Fruit fly (Drosophila melanogaster): Measurements from ENCODE around the gene Pif1A.

DNA sequence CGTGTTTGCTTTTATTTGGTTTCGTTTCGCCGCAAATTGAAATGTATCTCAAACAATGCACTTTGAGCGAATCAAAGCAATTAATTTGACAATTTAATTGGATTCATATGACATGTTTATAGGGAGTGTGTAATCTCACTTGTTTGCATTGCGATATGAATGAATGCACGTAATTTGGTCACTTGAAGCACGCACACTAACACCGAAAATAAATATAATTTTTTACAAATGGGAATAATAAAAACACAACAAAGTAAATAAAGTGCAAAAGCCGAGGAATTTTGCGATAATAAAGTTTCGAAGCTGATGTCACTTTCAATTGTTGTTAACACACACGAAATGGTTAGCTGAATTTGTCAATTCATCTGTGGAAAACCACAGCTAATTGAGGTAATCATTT lies 44.0 kb upstream of the Pif1A start:
- TF ChIP-seq tj (GFP tag; optimal IDR thresholded peaks at IDR 0.05), result no peak
- TF ChIP-seq Hr96 (GFP tag; optimal IDR thresholded peaks at IDR 0.05), result no peak
- no peak for TF ChIP-seq toe (GFP tag; optimal IDR thresholded peaks at IDR 0.05)
- no peak for TF ChIP-seq ovo (GFP tag; optimal IDR thresholded peaks at IDR 0.05)
- no peak for TF ChIP-seq Crg-1 (GFP tag; optimal IDR thresholded peaks at IDR 0.05)
- peak; percentile 2 for TF ChIP-seq CG5204 (GFP tag; optimal IDR thresholded peaks at IDR 0.05)
- no peak for TF ChIP-seq CG33017 (tag; optimal IDR thresholded peaks at IDR 0.05)
- TF ChIP-seq CG7101 (tag; optimal IDR thresholded peaks at IDR 0.05), result peak; percentile 25
- peak; percentile 67 for TF ChIP-seq kay (GFP tag; ENCODE audit: borderline replicate concordance)

Data from whole organism, adult.